Fruit fly (Drosophila melanogaster): ENCODE data around the gene Apc2.

Apc2 gene

DNA sequence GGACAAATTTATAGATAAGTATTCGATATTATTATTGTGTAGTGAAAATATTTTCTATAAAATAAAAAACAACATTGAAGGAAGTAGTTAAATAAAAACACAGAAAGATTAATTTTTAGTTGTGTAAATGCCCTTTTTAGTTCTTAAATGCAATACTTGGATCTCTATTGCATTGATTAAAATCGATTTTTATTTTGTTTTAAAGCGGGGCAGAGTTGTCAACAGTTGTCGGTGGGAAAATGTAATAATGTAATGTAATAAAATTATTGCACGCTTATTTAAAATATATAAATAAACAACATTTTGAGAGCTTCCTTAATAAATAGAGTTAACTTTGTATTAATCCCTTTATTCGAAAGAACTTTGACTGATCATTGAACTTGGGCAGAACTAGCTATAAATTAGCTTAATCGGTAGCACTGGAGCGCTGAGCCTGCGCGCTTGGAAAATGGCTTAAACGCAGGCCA is at the start of gene Apc2 (continued):
- TF ChIP-seq zen (tag; optimal IDR thresholded peaks at IDR 0.05) (peak; percentile 57), gce (GFP tag; IDR thresholded peaks at IDR 0.05) (0 out of 3 replicates have a peak, but pooled peaks have one; percentile 8), wek (GFP tag; optimal IDR thresholded peaks at IDR 0.05) (no peak), esg (GFP tag; conservative IDR thresholded peaks at IDR 0.05) (peak; percentile 72), gcm (GFP tag; optimal IDR thresholded peaks at IDR 0.05) (peak; percentile 13), CG2875 (GFP tag; optimal IDR thresholded peaks at IDR 0.05) (no peak), CG13775 (GFP tag; optimal IDR thresholded peaks at IDR 0.05) (peak; percentile 65), lola (GFP tag; optimal IDR thresholded peaks at IDR 0.05) (peak in 1 of 3 experiments; percentile 68), NfI (GFP tag; optimal IDR thresholded peaks at IDR 0.05) (peak; percentile 56), CG2202 (tag; optimal IDR thresholded peaks at IDR 0.05) (no peak), vnd (GFP tag; IDR thresholded peaks at IDR 0.05; ENCODE audit: partially characterized antibody) (peak; percentile 47; the same call in 1 of the 3 replicates), Hr3 (GFP tag; optimal IDR thresholded peaks at IDR 0.05) (peak; percentile 60), schlank (tag; optimal IDR thresholded peaks at IDR 0.05) (no peak), CrebB (tag; optimal IDR thresholded peaks at IDR 0.05) (no peak), crc (GFP tag; optimal IDR thresholded peaks at IDR 0.05) (no peak), gsb-n (tag; optimal IDR thresholded peaks at IDR 0.05) (peak; percentile 41), CG6689 (GFP tag; IDR thresholded peaks at IDR 0.05) (peak; percentile 57; the same call in 1 of the 2 replicates), chn (GFP tag; optimal IDR thresholded peaks at IDR 0.05) (no peak), Max (GFP tag; optimal IDR thresholded peaks at IDR 0.05) (peak; percentile 35), CG17359 (tag; optimal IDR thresholded peaks at IDR 0.05) (peak; percentile 58), CG15601 (tag; optimal IDR thresholded peaks at IDR 0.05) (peak; percentile 47), danr (GFP tag; IDR thresholded peaks at IDR 0.05) (no peak), CG14014 (GFP tag; IDR thresholded peaks at IDR 0.05) (peak; percentile 61), CG6854 (GFP tag; optimal IDR thresholded peaks at IDR 0.05) (no peak), hkb (optimal IDR thresholded peaks at IDR 0.05) (no peak), hkb (GFP tag; IDR thresholded peaks at IDR 0.05) (peak; percentile 68), so (GFP tag; IDR thresholded peaks at IDR 0.05) (no peak), pita (GFP tag; optimal IDR thresholded peaks at IDR 0.05) (no peak), CG11696 (GFP tag; IDR thresholded peaks at IDR 0.05) (no peak), crp (GFP tag; optimal IDR thresholded peaks at IDR 0.05) (peak; percentile 12 to 84), TFAM (GFP tag; optimal IDR thresholded peaks at IDR 0.05) (no peak), jigr1 (GFP tag; IDR thresholded peaks at IDR 0.05) (peak; percentile 55; the same call in 1 of the 3 replicates), abd-A (tag; optimal IDR thresholded peaks at IDR 0.05) (no peak), cato (GFP tag; optimal IDR thresholded peaks at IDR 0.05; ENCODE audit: borderline replicate concordance) (peak; percentile 3), CG9215 (GFP tag; IDR thresholded peaks at IDR 0.05) (no peak), Hmx (GFP tag; optimal IDR thresholded peaks at IDR 0.05) (no peak), Med (GFP tag) (peak; percentile 77), CG17612 (GFP tag; IDR thresholded peaks at IDR 0.05) (0 out of 2 replicates have a peak, but pooled peaks have one; percentile 13), CG1529 (GFP tag; optimal IDR thresholded peaks at IDR 0.05) (no peak)

DNA sequence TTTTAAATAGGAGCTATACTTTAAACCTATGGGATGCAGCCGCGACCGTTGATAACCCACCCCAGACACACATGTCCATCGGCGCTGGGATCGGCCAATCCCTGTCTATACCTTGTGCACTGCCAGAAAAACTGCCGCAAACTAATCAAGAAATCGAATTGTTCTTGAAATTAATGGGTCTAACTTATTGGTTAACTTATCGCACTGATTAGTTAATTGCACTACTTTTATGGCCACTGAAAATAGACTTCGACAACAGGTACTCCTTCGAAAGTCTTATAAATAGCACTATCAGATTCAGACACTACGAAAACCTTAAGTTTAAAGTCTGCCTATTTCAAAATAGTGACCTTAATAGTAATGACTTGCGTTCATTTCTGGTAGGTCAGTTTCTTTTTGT is 47.6 kb upstream of the Apc2 start, which contains the start of gene CG13607:
CG13607 (minus strand) TSS at position 143 of the 400 bp plus-strand sequence.
- TF ChIP-seq exex (tag; optimal IDR thresholded peaks at IDR 0.05) = peak; percentile 93
- no peak for TF ChIP-seq NK7.1 (GFP tag; optimal IDR thresholded peaks at IDR 0.05)
- no peak for TF ChIP-seq Sox102F (GFP tag; optimal IDR thresholded peaks at IDR 0.05)
- TF ChIP-seq CG17612 (GFP tag; IDR thresholded peaks at IDR 0.05) = no peak
- TF ChIP-seq tna (GFP tag; IDR thresholded peaks at IDR 0.05; ENCODE audit: partially characterized antibody) = no peak
- TF ChIP-seq CG6654 (GFP tag; optimal IDR thresholded peaks at IDR 0.05) = no peak
- no peak for TF ChIP-seq CG1792 (GFP tag; optimal IDR thresholded peaks at IDR 0.05)
- peak; percentile 21 for TF ChIP-seq nom (GFP tag; optimal IDR thresholded peaks at IDR 0.05)
- no peak for TF ChIP-seq Optix (GFP tag; IDR thresholded peaks at IDR 0.05)
- TF ChIP-seq nerfin-1 (tag; optimal IDR thresholded peaks at IDR 0.05) = no peak
- TF ChIP-seq CG18599 (GFP tag; optimal IDR thresholded peaks at IDR 0.05) = no peak
- TF ChIP-seq CG4360 (GFP tag; IDR thresholded peaks at IDR 0.05) = no peak
- TF ChIP-seq mirr (GFP tag; optimal IDR thresholded peaks at IDR 0.05) = peak; percentile 33
- peak; percentile 33 for TF ChIP-seq sug (tag; optimal IDR thresholded peaks at IDR 0.05)

Measured in whole organism, embryonic.